Worm (Caenorhabditis elegans) whole organism, young adult: ENCODE data around the gene F44E5.2.

ENCODE experiments used
- F39B2.1 ChIP-seq: fragments of 200-800 bp; sonication (Bioruptor generic); IDR thresholded peaks from 2 replicates; pipeline ENCODE4 v1.3.6; 2022; ENCODE audit warnings: missing genetic modification reagents, missing genetic modification characterization, missing compliant biosample characterization
- F49E8.2 ChIP-seq: sonication (generic microtip); optimal IDR thresholded peaks from 3 replicates; lab custom pipeline; 2017; ENCODE audit warnings: missing genetic modification characterization, mild to moderate bottlenecking, missing compliant biosample characterization, antibody characterized with exemption, moderate library complexity; ENCODE audit not compliant: insufficient read depth
- ama-1 ChIP-seq, 3 experiments: fragments of 150-350 bp in 1 of 3; sonication (generic microtip) in 2 of 3; optimal IDR thresholded peaks; 2 replicates each; lab custom pipeline; 2014 to 2018; ENCODE audit warnings: missing biosample characterization in 2 of 3, missing genetic modification characterization in 2 of 3, missing genetic modification reagents in 2 of 3
- athp-1 ChIP-seq: sonication (generic microtip); optimal IDR thresholded peaks from 2 replicates; lab custom pipeline; 2017; ENCODE audit warnings: mild to moderate bottlenecking, missing genetic modification characterization, missing compliant biosample characterization
- ceh-58 ChIP-seq: fragments of 200-800 bp; sonication (Bioruptor generic); IDR thresholded peaks from 2 replicates; pipeline ENCODE4 v1.3.6; 2022; ENCODE audit warnings: missing genetic modification characterization, missing compliant biosample characterization
- egl-18 ChIP-seq: fragments of 200-800 bp; sonication (Bioruptor generic); IDR thresholded peaks from 2 replicates; pipeline ENCODE4 v1.3.6; 2022; ENCODE audit warnings: missing genetic modification reagents, missing genetic modification characterization, missing compliant biosample characterization
- hsf-1 ChIP-seq: fragments of 200-800 bp; sonication (Bioruptor generic); IDR thresholded peaks from 2 replicates; pipeline ENCODE4 v1.3.6; 2022; ENCODE audit warnings: missing genetic modification reagents, missing genetic modification characterization, missing compliant biosample characterization
- lsl-1 ChIP-seq: fragments of 200-800 bp; sonication (Bioruptor generic); optimal IDR thresholded peaks from 2 replicates; lab custom pipeline; 2018; ENCODE audit warnings: mild to moderate bottlenecking, missing genetic modification characterization, moderate library complexity, missing compliant biosample characterization
- mes-4 ChIP-seq: sonication (generic microtip); optimal IDR thresholded peaks from 2 replicates; lab custom pipeline; 2016; ENCODE audit warnings: missing genotype, missing genetic modification characterization, missing compliant biosample characterization
- nhr-80 ChIP-seq: sonication (generic microtip); optimal IDR thresholded peaks from 2 replicates; lab custom pipeline; 2016; ENCODE audit warnings: missing genetic modification characterization, missing compliant biosample characterization
- sea-2 ChIP-seq: fragments of 200-800 bp; sonication (Bioruptor generic); IDR thresholded peaks from 2 replicates; pipeline ENCODE4 v1.3.6; 2022; ENCODE audit warnings: missing genetic modification characterization, missing compliant biosample characterization
- snpc-4 ChIP-seq, 5 experiments: fragments of 150-350 bp in 1 of 5; sonication (generic microtip) in 4 of 5; optimal IDR thresholded peaks; 2 replicates each; lab custom pipeline; 2014 to 2018; ENCODE audit warnings: missing genetic modification characterization in 5 of 5, missing biosample characterization in 3 of 5, antibody characterized with exemption in 2 of 5, mild to moderate bottlenecking in 2 of 5, missing compliant biosample characterization in 2 of 5, missing genotype in 2 of 5, moderate library complexity in 2 of 5, missing genetic modification reagents in 1 of 5

- TF ChIP-seq nhr-80 (tag; lab: Kevin White, UChicago) = no peak
- TF ChIP-seq F39B2.1 (GFP tag; lab: Robert Waterston, UW) = no peak
- TF ChIP-seq ama-1 (optimal IDR thresholded peaks at IDR 0.05; lab: Kevin White, UChicago) = no peak
- TF ChIP-seq ama-1 (GFP tag; optimal IDR thresholded peaks at IDR 0.05; lab: Kevin White, UChicago) = no peak
- no peak for TF ChIP-seq athp-1 (tag; lab: Kevin White, UChicago)
- no peak for TF ChIP-seq mes-4
- TF ChIP-seq F49E8.2 = no peak
- TF ChIP-seq lsl-1 (GFP tag; lab: Kevin White, UChicago) = no peak
- TF ChIP-seq egl-18 (GFP tag; lab: Robert Waterston, UW) = no peak
- TF ChIP-seq sea-2 = no peak
- no peak for TF ChIP-seq snpc-4 (GFP tag; optimal IDR thresholded peaks at IDR 0.05; lab: Kevin White, UChicago)
- no peak for TF ChIP-seq snpc-4 (tag; optimal IDR thresholded peaks at IDR 0.05; lab: Kevin White, UChicago)
- TF ChIP-seq hsf-1 (GFP tag; lab: Robert Waterston, UW) = no peak
- no peak for TF ChIP-seq ceh-58 (GFP tag; lab: Robert Waterston, UW)
These were observed 44.4 kb upstream of the F44E5.2 start for ce11 chrII:11722164-11722563.
